Fruit fly (Drosophila melanogaster) Kc167 (cell line): ENCODE data around the gene Tim17b2.

Experiments
- Myc ChIP-seq: fragments of >200 bp; optimal IDR thresholded peaks from 2 replicates; lab custom pipeline; 2017; ENCODE audit warnings: missing external identifiers
- Sin3A ChIP-seq: fragments of >200 bp; optimal IDR thresholded peaks from 2 replicates; lab custom pipeline; 2018; ENCODE audit warnings: missing external identifiers
- h ChIP-seq: fragments of >200 bp; optimal IDR thresholded peaks from 3 replicates; lab custom pipeline; 2018; ENCODE audit warnings: missing external identifiers
- insv ChIP-seq: fragments of >200 bp; optimal IDR thresholded peaks from 3 replicates; lab custom pipeline; 2018; ENCODE audit warnings: missing external identifiers
- psq ChIP-seq: fragments of >200 bp; optimal IDR thresholded peaks from 2 replicates; lab custom pipeline; 2017; ENCODE audit warnings: missing external identifiers
- ttk ChIP-seq: sonication (Bioruptor generic); optimal IDR thresholded peaks from 2 replicates; lab custom pipeline; 2017; ENCODE audit warnings: missing external identifiers

Tim17b2 gene

dm6 chr2L:15470514-15471134 lies 13.9 kb upstream of the Tim17b2 start:
- no peak for TF ChIP-seq psq

DNA sequence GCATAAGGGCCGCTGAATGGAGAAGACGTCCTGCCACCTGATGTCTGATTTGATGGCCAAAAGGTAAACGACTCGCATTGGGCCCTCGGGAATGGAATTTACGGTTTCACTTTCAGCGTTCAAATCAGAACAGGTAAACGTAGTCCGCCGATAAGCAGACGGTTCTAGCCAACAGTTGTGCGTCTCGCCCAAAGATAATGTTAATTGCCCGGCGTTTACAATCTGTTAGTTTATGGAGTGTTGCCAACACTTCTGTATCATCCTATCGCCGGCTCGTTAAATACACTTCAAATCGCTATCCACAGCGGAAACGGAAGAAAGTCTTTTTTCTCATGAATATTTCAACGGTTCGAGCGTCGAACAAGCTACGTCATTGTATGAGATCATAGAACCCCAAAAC lies 13.0 kb upstream of the Tim17b2 start:
- no peak for TF ChIP-seq psq
- no peak for TF ChIP-seq ttk (lab: Kevin White, UChicago)
- TF ChIP-seq Sin3A (lab: Kevin White, UChicago), result no peak
- TF ChIP-seq Myc (lab: Kevin White, UChicago), result no peak
- no peak for TF ChIP-seq insv (lab: Kevin White, UChicago)
- no peak for TF ChIP-seq h (lab: Kevin White, UChicago)

dm6 chr2L:15474402-15474801 lies 10.1 kb upstream of the Tim17b2 start:
- TF ChIP-seq h (lab: Kevin White, UChicago), result no peak
- no peak for TF ChIP-seq Sin3A (lab: Kevin White, UChicago)
- TF ChIP-seq psq, result no peak
- TF ChIP-seq ttk (lab: Kevin White, UChicago), result no peak
- TF ChIP-seq insv (lab: Kevin White, UChicago), result no peak
- no peak for TF ChIP-seq Myc (lab: Kevin White, UChicago)

DNA sequence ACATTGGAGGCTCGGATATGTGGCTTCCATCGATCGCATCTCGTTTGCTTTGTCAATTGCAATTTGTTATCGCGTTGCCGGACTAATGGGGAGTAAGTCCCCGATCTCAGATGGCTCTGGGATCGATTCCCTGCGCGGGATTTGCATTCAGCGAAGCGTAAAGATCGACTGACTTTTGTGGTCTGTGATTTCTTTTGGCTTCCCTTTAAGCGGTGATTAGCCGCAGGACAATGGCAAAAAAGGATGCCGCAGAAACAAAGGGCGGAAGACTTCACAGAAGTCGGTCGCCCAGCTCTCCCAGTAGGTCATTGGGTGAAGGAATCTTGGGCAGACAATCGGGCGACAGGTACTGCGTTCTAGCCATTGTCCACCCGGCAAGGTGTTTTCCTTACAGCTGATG lies 9.6 kb upstream of the Tim17b2 start:
- TF ChIP-seq Sin3A (lab: Kevin White, UChicago) (no peak), h (lab: Kevin White, UChicago) (no peak), insv (lab: Kevin White, UChicago) (no peak), Myc (lab: Kevin White, UChicago) (no peak), psq (no peak), ttk (lab: Kevin White, UChicago) (no peak)

dm6 chr2L:15478159-15478591 lies 6.4 kb upstream of the Tim17b2 start, which contains the start of gene sna:
sna (minus strand) TSS chr2L:15478260.
- TF ChIP-seq Sin3A (lab: Kevin White, UChicago) (no peak), psq (no peak), Myc (lab: Kevin White, UChicago) (no peak), insv (lab: Kevin White, UChicago) (no peak), h (lab: Kevin White, UChicago) (no peak), ttk (lab: Kevin White, UChicago) (no peak)

DNA sequence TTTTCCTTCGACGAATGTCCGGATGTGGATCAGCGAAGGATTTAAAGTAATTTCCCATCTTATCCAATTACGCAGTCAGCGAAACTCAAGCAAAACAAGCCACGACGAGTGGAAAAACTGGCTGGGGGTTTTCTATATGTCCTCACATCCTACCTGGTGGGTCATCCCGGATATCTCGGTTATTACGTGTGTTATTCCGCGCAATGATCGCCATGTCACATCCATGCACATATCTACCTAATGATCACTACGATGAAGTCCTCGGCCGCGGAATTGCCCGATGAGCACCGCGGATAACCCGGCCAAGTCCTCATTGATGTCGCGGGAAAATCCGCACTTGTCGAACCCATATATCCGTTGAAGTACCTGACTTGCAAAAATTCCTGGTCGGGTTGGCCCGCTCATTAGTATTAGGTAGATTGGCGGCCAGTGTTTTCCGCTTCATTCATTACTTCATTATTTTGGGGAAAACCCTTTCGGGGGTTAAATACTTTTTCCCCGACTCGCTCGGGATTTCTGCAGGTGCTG lies 4.8 kb upstream of the Tim17b2 start:
- TF ChIP-seq psq (no peak), h (lab: Kevin White, UChicago) (no peak), ttk (lab: Kevin White, UChicago) (no peak), Sin3A (lab: Kevin White, UChicago) (no peak), Myc (lab: Kevin White, UChicago) (no peak), insv (lab: Kevin White, UChicago) (no peak)

DNA sequence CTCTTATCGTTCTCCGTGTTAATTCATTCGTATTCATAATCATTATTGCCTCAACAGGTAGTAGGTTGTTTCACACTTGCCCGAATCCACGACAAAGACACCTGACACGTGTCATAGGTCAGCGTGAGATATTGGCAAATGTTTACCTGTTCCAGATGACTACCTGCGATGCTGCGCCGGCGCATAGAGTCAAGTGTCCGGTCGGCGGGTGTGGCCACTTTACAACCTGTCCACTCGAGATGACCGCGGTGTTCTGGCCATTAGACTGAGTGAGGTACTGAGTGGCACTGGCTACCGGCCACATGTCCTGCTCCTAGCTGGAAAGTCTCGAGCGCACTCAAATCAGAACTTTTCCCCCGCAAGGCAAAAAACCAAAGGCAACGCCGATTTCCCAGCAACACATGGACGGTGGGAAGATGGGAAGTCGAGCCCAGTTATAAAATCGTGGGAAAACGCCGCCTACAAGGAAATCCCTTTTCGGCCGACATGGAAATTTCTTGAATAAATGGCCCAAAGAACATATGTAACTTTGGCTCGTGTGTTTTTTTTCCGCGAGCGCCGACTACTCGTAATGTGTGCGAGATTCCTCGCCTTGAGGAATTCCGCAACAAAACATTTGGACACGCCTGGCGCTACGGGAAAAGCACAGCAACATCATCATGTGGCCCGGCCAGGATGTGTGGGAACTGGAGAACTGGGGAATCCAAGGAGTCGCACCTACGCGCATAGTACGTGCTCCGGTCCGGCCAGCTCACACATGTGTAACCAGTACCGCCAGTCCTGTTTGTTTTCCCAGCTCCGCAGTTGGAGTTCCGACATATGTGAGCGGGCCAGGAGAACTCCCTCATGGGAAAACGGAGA lies 1.3 kb downstream of the Tim17b2 start:
- TF ChIP-seq ttk (lab: Kevin White, UChicago), result no peak
- no peak for TF ChIP-seq insv (lab: Kevin White, UChicago)
- no peak for TF ChIP-seq Myc (lab: Kevin White, UChicago)
- no peak for TF ChIP-seq h (lab: Kevin White, UChicago)
- TF ChIP-seq psq, result no peak
- TF ChIP-seq Sin3A (lab: Kevin White, UChicago), result no peak

- TF ChIP-seq h (lab: Kevin White, UChicago), result no peak
- TF ChIP-seq ttk (lab: Kevin White, UChicago), result no peak
- TF ChIP-seq Myc (lab: Kevin White, UChicago), result no peak
- TF ChIP-seq insv (lab: Kevin White, UChicago), result no peak
- no peak for TF ChIP-seq Sin3A (lab: Kevin White, UChicago)
- TF ChIP-seq psq, result no peak
Observed at dm6 chr2L:15486525-15487128, 2.1 kb downstream of the Tim17b2 start.

dm6 chr2L:15490206-15490851 lies 5.8 kb downstream of the Tim17b2 start:
- TF ChIP-seq ttk (lab: Kevin White, UChicago) (no peak), h (lab: Kevin White, UChicago) (no peak), Sin3A (lab: Kevin White, UChicago) (no peak), insv (lab: Kevin White, UChicago) (no peak), psq (no peak)

DNA sequence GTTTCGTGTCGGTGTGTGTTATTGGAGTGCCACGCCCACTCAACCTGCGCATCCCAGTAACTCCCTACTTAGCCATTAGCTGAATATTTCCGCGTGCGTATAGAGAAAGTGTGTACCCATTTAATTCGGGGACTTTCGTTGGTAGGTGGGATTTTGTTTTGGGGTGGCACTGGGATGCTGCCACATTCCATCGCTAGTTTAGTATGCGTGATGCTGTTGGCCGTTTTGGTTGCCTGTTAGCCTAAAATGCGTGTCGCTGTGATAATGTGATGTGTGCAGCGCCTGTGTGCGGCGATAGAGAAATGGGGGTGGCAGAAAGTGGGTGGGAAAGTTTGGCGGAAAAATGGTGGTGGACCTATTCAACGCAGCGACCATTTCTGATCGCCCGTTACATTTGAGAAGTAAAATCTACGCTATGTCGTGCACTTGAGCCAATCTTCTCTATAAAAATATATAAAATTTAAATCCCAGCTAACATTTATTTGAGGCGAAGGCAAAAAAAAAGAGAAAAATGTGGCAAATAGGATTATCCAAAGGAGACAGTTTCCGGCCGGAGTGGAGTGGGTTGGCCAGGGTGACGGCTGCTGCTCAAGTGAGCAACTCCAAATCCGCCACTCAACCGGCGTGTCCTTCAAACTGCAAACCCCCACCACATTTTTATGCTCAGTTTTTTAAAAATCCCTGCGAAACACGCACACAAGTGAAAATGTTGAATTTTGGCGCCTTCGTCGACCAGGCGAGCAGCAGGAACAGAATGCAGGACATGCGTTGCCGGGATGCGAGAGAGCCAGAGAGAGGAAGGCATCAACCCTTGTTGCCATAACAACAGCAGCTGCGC lies 7.0 kb downstream of the Tim17b2 start:
- TF ChIP-seq Myc (lab: Kevin White, UChicago) (no peak), insv (lab: Kevin White, UChicago) (no peak), h (lab: Kevin White, UChicago) (no peak), ttk (lab: Kevin White, UChicago) (no peak), Sin3A (lab: Kevin White, UChicago) (no peak), psq (no peak)
